Fruit fly (Drosophila melanogaster) Kc167 (cell line): ENCODE measurements around the gene CG11726.

Experiments used
- Sin3A ChIP-seq: fragments of >200 bp; optimal IDR thresholded peaks from 2 replicates; lab custom pipeline; 2018; ENCODE audit warnings: missing external identifiers
- h ChIP-seq: fragments of >200 bp; optimal IDR thresholded peaks from 3 replicates; lab custom pipeline; 2018; ENCODE audit warnings: missing external identifiers
- insv ChIP-seq: fragments of >200 bp; optimal IDR thresholded peaks from 3 replicates; lab custom pipeline; 2018; ENCODE audit warnings: missing external identifiers
- psq ChIP-seq: fragments of >200 bp; optimal IDR thresholded peaks from 2 replicates; lab custom pipeline; 2017; ENCODE audit warnings: missing external identifiers
- ttk ChIP-seq: sonication (Bioruptor generic); optimal IDR thresholded peaks from 2 replicates; lab custom pipeline; 2017; ENCODE audit warnings: missing external identifiers

DNA sequence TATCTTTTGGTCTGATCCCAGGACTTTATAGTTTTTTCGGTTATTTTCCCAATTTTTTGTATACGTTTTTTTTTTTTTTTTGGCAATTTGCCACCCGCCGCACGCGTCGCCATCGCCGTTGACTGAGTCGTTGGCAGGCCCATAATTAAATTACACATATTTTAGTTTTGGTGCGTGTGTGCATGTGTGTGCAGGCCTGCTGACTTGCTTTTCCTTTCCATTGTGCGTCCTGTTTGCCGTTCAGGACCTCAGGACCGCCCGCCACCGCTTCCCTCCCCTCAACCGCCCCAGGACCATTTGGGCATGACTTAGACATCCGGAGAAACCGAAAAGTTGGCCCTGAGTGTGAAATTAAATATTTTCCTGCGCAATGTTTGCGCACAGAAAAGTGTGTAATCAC, 26.5 kb downstream of the CG11726 start:
- TF ChIP-seq insv (no peak), psq (no peak), ttk (lab: Kevin White, UChicago) (no peak), h (lab: Kevin White, UChicago) (no peak), Sin3A (lab: Kevin White, UChicago) (no peak)
